Worm (Caenorhabditis elegans): ENCODE results near the gene srg-32.

DNA sequence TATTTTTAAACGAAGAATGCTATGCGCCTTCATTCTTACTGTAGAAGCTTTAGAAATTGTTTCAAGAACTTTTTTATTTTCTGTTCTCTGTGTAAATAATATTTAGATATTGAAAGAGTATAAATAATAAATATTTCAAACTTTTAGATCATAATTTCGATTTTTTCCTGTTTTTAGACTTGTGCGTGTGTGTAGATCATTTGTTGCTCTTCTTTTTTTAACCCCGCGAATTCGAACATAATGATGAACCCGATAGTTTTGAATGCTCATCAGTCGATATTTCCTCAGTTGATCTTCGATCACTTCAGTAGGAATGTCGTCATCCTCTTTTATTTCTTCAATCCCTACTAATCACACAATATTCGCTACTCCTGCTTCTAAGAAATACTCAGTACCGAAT is 8.6 kb upstream of the srg-32 start, which contains the start of gene T21C9.13:
- no peak for TF ChIP-seq lsy-2 (tag; optimal IDR thresholded peaks at IDR 0.05)
- no peak for TF ChIP-seq pha-4 (tag; optimal IDR thresholded peaks at IDR 0.05)
- no peak for TF ChIP-seq unc-120 (tag; optimal IDR thresholded peaks at IDR 0.05; ENCODE audit: poor library complexity, severe bottlenecking)
- no peak for TF ChIP-seq cnd-1 (tag; optimal IDR thresholded peaks at IDR 0.05)
- no peak for TF ChIP-seq sptf-1 (tag; optimal IDR thresholded peaks at IDR 0.05)
- no peak for TF ChIP-seq blmp-1 (tag; optimal IDR thresholded peaks at IDR 0.05)
- TF ChIP-seq mls-2 (tag; optimal IDR thresholded peaks at IDR 0.05) = no peak
